Fruit fly (Drosophila melanogaster): ENCODE data around the gene CG42821.

Gene CG42821

dm6 chr3R:17385329-17386019 lies 27.4 kb upstream of the CG42821 start (continued):
- TF ChIP-seq CG9797 (GFP tag; optimal IDR thresholded peaks at IDR 0.05): peak; percentile 93
- peak; percentile 28 for TF ChIP-seq Jarid2 (GFP tag; optimal IDR thresholded peaks at IDR 0.05)
- TF ChIP-seq pum (GFP tag; optimal IDR thresholded peaks at IDR 0.05): peak; percentile 70
- TF ChIP-seq Kr (GFP tag; optimal IDR thresholded peaks at IDR 0.05): no peak
- peak; percentile 90 for TF ChIP-seq sens (GFP tag)
- TF ChIP-seq tll (GFP tag; optimal IDR thresholded peaks at IDR 0.05): no peak
- peak; percentile 70 for TF ChIP-seq Rfx (GFP tag; IDR thresholded peaks at IDR 0.05)
- no peak for TF ChIP-seq al (GFP tag; IDR thresholded peaks at IDR 0.05)
- peak; percentile 19 for TF ChIP-seq CG4854 (GFP tag; optimal IDR thresholded peaks at IDR 0.05)
- no peak; the same call in 2 of the 3 replicates for TF ChIP-seq Aef1 (GFP tag; IDR thresholded peaks at IDR 0.05)
- TF ChIP-seq CG9876 (GFP tag; optimal IDR thresholded peaks at IDR 0.05): no peak
- TF ChIP-seq phol (tag; optimal IDR thresholded peaks at IDR 0.05): peak; percentile 59
- peak; percentile 47 for TF ChIP-seq CG3995 (GFP tag; optimal IDR thresholded peaks at IDR 0.05)
- peak; percentile 69 for TF ChIP-seq lilli (GFP tag; optimal IDR thresholded peaks at IDR 0.05)
- TF ChIP-seq Nf-YB (GFP tag; optimal IDR thresholded peaks at IDR 0.05): no peak
- TF ChIP-seq Hr51 (GFP tag; optimal IDR thresholded peaks at IDR 0.05): peak; percentile 65 to 72
- peak; percentile 53; the same call in 2 of the 3 replicates for TF ChIP-seq CG11695 (GFP tag; IDR thresholded peaks at IDR 0.05)
- TF ChIP-seq Usf (GFP tag; optimal IDR thresholded peaks at IDR 0.05): peak; percentile 37
- TF ChIP-seq CG5245 (GFP tag; optimal IDR thresholded peaks at IDR 0.05): peak; percentile 35
- TF ChIP-seq sug (tag; optimal IDR thresholded peaks at IDR 0.05): peak; percentile 62
- TF ChIP-seq Dll (GFP tag; IDR thresholded peaks at IDR 0.05; ENCODE audit: partially characterized antibody): 0 out of 4 replicates have a peak, but pooled peaks have one; percentile 37
- peak; percentile 65 for TF ChIP-seq HmgZ (tag; optimal IDR thresholded peaks at IDR 0.05)
- TF ChIP-seq Camta (GFP tag; optimal IDR thresholded peaks at IDR 0.05): peak; percentile 44
- TF ChIP-seq B-H1 (GFP tag; IDR thresholded peaks at IDR 0.05): no peak; the same call in 2 of the 3 replicates
- TF ChIP-seq tio (GFP tag; optimal IDR thresholded peaks at IDR 0.05): peak; percentile 51
- peak; percentile 65 for TF ChIP-seq Mes4 (GFP tag; optimal IDR thresholded peaks at IDR 0.05)
- no peak for TF ChIP-seq pan (optimal IDR thresholded peaks at IDR 0.05)
- peak in 1 of 2 experiments; percentile 44 for TF ChIP-seq pan (GFP tag; optimal IDR thresholded peaks at IDR 0.05 in 1 of 2, IDR thresholded peaks at IDR 0.05 in 1 of 2)
- peak; percentile 67 for TF ChIP-seq CG2712 (tag; optimal IDR thresholded peaks at IDR 0.05)
- no peak for TF ChIP-seq prd (optimal IDR thresholded peaks at IDR 0.05)
- 0 out of 3 replicates have a peak, but pooled peaks have one; percentile 51 for TF ChIP-seq prd (GFP tag; IDR thresholded peaks at IDR 0.05)
- peak; percentile 28 for TF ChIP-seq CG18262 (tag; optimal IDR thresholded peaks at IDR 0.05)
- TF ChIP-seq E2f1 (GFP tag; IDR thresholded peaks at IDR 0.05): 0 out of 2 replicates have a peak, but pooled peaks have one; percentile 18
- peak; percentile 66 for TF ChIP-seq Sry-δ (GFP tag; optimal IDR thresholded peaks at IDR 0.05)
- TF ChIP-seq jumu (GFP tag; optimal IDR thresholded peaks at IDR 0.05): peak; percentile 67
- peak; percentile 31 for TF ChIP-seq NC2β (GFP tag; optimal IDR thresholded peaks at IDR 0.05)
- TF ChIP-seq Sox100B (GFP tag; optimal IDR thresholded peaks at IDR 0.05): peak; percentile 33
- no peak for TF ChIP-seq ash1 (GFP tag; optimal IDR thresholded peaks at IDR 0.05)
- TF ChIP-seq pnt (GFP tag; optimal IDR thresholded peaks at IDR 0.05): no peak
- peak; percentile 72 for TF ChIP-seq Ada2b (GFP tag; IDR thresholded peaks at IDR 0.05)
- TF ChIP-seq twi (tag; optimal IDR thresholded peaks at IDR 0.05): peak; percentile 26
- peak; percentile 28 for TF ChIP-seq kay (GFP tag; optimal IDR thresholded peaks at IDR 0.05)
- peak; percentile 56 for TF ChIP-seq CG12391 (tag; optimal IDR thresholded peaks at IDR 0.05)
- peak; percentile 67 for TF ChIP-seq CG6765 (GFP tag; optimal IDR thresholded peaks at IDR 0.05)
- peak; percentile 85 for TF ChIP-seq Antp (GFP tag; optimal IDR thresholded peaks at IDR 0.05)
- TF ChIP-seq CG15073 (GFP tag; optimal IDR thresholded peaks at IDR 0.05): no peak
- peak; percentile 17 for TF ChIP-seq Hand (GFP tag; optimal IDR thresholded peaks at IDR 0.05)
- no peak for TF ChIP-seq disco-r (GFP tag; optimal IDR thresholded peaks at IDR 0.05)
- TF ChIP-seq Side (GFP tag; optimal IDR thresholded peaks at IDR 0.05): peak; percentile 65
- no peak for TF ChIP-seq klu (GFP tag; IDR thresholded peaks at IDR 0.05)

All from whole organism, embryonic.